Worm (Caenorhabditis elegans) whole organism, L4 larva: ENCODE results near the gene F41C3.2.

Experiments used
- ceh-82 ChIP-seq: sonication (generic microtip); optimal IDR thresholded peaks from 2 replicates; lab custom pipeline; 2017; ENCODE audit warnings: missing biosample characterization, missing genetic modification characterization
- egl-43 ChIP-seq: fragments of 200-800 bp; sonication (Bioruptor generic); IDR thresholded peaks from 2 replicates; pipeline ENCODE4 v1.3.6; 2022; ENCODE audit warnings: missing genetic modification reagents, missing genetic modification characterization, missing compliant biosample characterization
- lin-15B ChIP-seq: fragments of 150-350 bp; sonication (generic microtip); optimal IDR thresholded peaks from 3 replicates; lab custom pipeline; 2014; ENCODE audit warnings: missing biosample characterization, missing genetic modification characterization
- lin-39 ChIP-seq: fragments of 150-350 bp; optimal IDR thresholded peaks from 2 replicates; lab custom pipeline; 2014; ENCODE audit warnings: missing biosample characterization, missing genetic modification reagents, missing genetic modification characterization
- mxl-3 ChIP-seq: fragments of 200-800 bp; sonication (Bioruptor generic); optimal IDR thresholded peaks from 2 replicates; lab custom pipeline; 2018; ENCODE audit warnings: mild to moderate bottlenecking, missing genetic modification characterization, missing compliant biosample characterization
- zag-1 ChIP-seq: fragments of 150-350 bp; optimal IDR thresholded peaks from 2 replicates; lab custom pipeline; 2014; ENCODE audit warnings: missing biosample characterization, missing genetic modification characterization
- ztf-11 ChIP-seq: fragments of 150-350 bp; optimal IDR thresholded peaks from 2 replicates; lab custom pipeline; 2014; ENCODE audit warnings: missing biosample characterization, missing genetic modification characterization

DNA sequence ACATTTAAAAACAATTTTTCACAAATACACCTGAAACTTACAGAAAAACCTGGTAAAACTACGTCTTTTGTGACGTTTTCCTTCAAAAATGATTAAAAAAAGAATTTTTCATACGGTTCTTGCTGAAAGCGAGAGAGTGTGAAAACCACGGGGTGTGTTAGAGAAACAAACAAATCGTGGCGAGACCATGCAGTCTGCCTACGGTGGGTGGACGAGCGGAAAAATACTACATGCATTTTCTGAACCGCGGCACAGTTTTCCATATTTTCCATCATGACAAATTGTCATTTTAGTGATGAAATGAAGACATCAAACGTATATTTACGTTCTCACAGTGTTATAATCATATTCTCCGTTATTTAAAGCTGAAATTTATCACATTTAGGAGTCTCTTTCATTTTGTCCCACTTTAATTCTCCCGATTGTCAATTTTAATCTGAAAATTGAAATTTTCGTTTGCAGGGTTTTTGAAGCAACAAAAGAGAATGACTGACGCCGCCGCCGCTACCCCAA, 43.4 kb upstream of the F41C3.2 start, which contains the start of the genes F10G7.9 and tsn-1:
- TF ChIP-seq zag-1 (tag; lab: Kevin White, UChicago) (no peak), mxl-3 (GFP tag; lab: Kevin White, UChicago) (peak; percentile 36), ceh-82 (no peak), egl-43 (no peak), lin-39 (tag; lab: Kevin White, UChicago) (no peak), ztf-11 (tag; lab: Kevin White, UChicago) (no peak), lin-15B (tag; lab: Kevin White, UChicago) (no peak)
